Worm (Caenorhabditis elegans): Measurements from ENCODE around the gene Y1B5A.1.
A peak's percentile ranks its signal among the peaks of the same experiment; 100 is the strongest.

Y1B5A.1 gene

DNA sequence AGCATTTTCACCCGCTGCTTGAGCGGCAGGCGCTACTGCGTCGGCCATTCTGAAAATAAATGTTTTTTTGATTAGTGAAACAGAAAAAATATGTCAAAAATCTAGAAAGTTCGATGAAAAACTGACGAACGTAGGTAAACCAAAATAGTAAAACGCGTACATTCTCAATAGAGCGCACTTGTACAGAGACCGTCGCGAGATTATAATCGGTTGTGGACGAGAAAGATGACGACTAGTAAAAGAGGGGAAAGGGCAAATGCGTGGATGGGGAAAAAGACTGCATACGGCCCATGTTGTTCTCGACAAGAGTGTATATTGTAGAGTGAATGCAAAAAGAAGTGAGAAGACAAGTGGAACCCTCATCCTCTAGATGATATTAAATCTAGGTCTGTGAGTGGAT lies 15.1 kb downstream of the Y1B5A.1 start, which contains the start of gene C36B7.6:
TSS of gene C36B7.6 (minus strand) at position 49 of the 400 bp plus-strand sequence.
- TF ChIP-seq tbp1 (GFP tag; optimal IDR thresholded peaks at IDR 0.05), result no peak
- TF ChIP-seq nhr-80 (tag; optimal IDR thresholded peaks at IDR 0.05), result peak; percentile 58
- no peak for TF ChIP-seq tlf-1 (GFP tag; optimal IDR thresholded peaks at IDR 0.05)
- TF ChIP-seq lin-26 (GFP tag; IDR thresholded peaks at IDR 0.05), result no peak
- TF ChIP-seq unc-62 (GFP tag; optimal IDR thresholded peaks at IDR 0.05), result no peak
- TF ChIP-seq attf-5 (GFP tag; optimal IDR thresholded peaks at IDR 0.05), result peak; percentile 27

DNA sequence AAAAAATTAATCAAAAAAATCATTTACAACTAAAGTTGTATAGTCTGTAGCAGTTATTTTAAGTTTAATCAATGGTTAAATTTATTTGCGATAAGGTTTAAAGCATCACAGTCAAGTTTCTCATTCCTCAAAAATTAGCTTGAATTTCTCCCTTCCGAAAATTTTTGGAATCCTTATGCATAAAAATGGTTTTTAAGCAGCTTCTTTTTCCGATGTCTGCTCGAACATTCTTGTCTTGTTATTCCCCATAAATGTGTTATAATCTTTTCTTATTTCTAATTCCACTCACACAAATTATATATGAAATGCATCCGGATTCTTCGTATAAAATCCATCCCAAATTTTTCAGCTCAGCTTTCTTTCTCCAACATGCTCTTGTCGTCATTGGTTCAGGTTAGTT lies 16.3 kb downstream of the Y1B5A.1 start, which contains the start of gene C36B7.3:
TSS of gene C36B7.3 (plus strand) at position 301 of the 400 bp plus-strand sequence.
- no peak for TF ChIP-seq dpl-1 (GFP tag; optimal IDR thresholded peaks at IDR 0.05)
- TF ChIP-seq ceh-58 (GFP tag; IDR thresholded peaks at IDR 0.05), result no peak
- no peak for TF ChIP-seq efl-1 (GFP tag; optimal IDR thresholded peaks at IDR 0.05)
- no peak for TF ChIP-seq pbrm-1 (GFP tag; IDR thresholded peaks at IDR 0.05)
- no peak for TF ChIP-seq Y95B8A.8 (GFP tag; IDR thresholded peaks at IDR 0.05)
- TF ChIP-seq madf-3 (GFP tag; IDR thresholded peaks at IDR 0.05), result no peak
- no peak for TF ChIP-seq F33H1.4 (GFP tag; IDR thresholded peaks at IDR 0.05)

DNA sequence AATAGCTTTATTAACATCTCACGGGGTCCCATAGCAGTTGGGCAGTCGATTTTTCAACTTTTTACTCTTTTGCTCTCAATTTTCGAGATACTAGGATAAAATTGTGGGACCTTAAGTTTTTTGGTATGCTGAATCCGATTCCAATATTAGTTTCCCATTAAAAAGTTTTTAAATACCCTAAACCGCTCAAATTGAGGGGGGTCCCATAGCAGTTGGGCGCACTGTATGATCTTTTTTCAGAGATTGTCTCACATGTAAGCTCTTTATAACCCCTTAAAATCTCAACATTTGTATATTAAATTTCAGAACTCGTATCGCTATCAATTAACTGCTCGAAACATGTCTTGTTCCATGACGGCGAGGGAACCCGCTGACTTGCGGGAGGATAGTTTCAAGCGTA lies 20.9 kb downstream of the Y1B5A.1 start, which contains the start of gene C36B7.2:
TSS of gene C36B7.2 (plus strand) at position 301 of the 400 bp plus-strand sequence.
- TF ChIP-seq ceh-79 (tag; optimal IDR thresholded peaks at IDR 0.05) (no peak), cebp-1 (GFP tag; IDR thresholded peaks at IDR 0.05) (no peak), cebp-1 (tag; optimal IDR thresholded peaks at IDR 0.05) (no peak), rcor-1 (GFP tag; IDR thresholded peaks at IDR 0.05) (no peak), nfya-2 (GFP tag; IDR thresholded peaks at IDR 0.05) (no peak), madf-3 (GFP tag; IDR thresholded peaks at IDR 0.05) (no peak), F57A8.1 (GFP tag; optimal IDR thresholded peaks at IDR 0.05) (no peak), ceh-100 (GFP tag; IDR thresholded peaks at IDR 0.05) (no peak)

DNA sequence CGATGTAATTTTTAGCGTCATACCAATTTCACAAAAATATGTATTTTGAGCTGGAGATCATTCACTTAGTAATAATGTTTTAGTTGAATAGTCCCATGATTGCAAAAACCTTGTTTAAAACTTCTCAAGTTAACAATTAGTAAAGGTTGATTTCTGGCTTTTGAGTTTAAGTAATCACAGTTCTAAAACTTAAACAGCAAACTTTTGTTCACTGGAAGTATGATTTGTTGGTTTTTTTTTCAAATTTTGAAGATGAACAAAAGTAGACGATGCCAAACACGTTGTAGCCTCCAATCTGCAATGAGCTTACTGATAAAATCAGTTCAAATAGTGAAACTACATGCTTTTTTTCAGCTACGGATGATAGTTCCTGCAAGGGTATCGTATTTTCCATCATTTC lies 27.4 kb downstream of the Y1B5A.1 start, which contains the start of gene C36B7.1:
TSS of gene C36B7.1 (plus strand) at position 301 of the 400 bp plus-strand sequence.
- TF ChIP-seq lsy-27 (tag; optimal IDR thresholded peaks at IDR 0.05; ENCODE audit: borderline replicate concordance, insufficient read depth), result no peak
- no peak for TF ChIP-seq Y53G8AR.9 (GFP tag; conservative IDR thresholded peaks at IDR 0.05)
- TF ChIP-seq nhr-27 (tag; optimal IDR thresholded peaks at IDR 0.05), result no peak
- TF ChIP-seq D2030.7 (GFP tag; IDR thresholded peaks at IDR 0.05), result no peak
- TF ChIP-seq F57C9.4 (tag; optimal IDR thresholded peaks at IDR 0.05), result no peak
- no peak for TF ChIP-seq B0336.3 (GFP tag; IDR thresholded peaks at IDR 0.05)
- TF ChIP-seq snpc-3.4 (tag; optimal IDR thresholded peaks at IDR 0.05), result no peak
- no peak for TF ChIP-seq F23B12.7 (tag; optimal IDR thresholded peaks at IDR 0.05; ENCODE audit: insufficient read depth)
- TF ChIP-seq snpc-4 (GFP tag; optimal IDR thresholded peaks at IDR 0.05), result no peak
- no peak for TF ChIP-seq snpc-4 (tag; optimal IDR thresholded peaks at IDR 0.05)
- TF ChIP-seq attf-3 (GFP tag; conservative IDR thresholded peaks at IDR 0.05), result no peak
- no peak for TF ChIP-seq tlf-1 (GFP tag; optimal IDR thresholded peaks at IDR 0.05)
- no peak for TF ChIP-seq lsl-1 (GFP tag; optimal IDR thresholded peaks at IDR 0.05)
- TF ChIP-seq pbrm-1 (GFP tag; IDR thresholded peaks at IDR 0.05), result no peak
- no peak for TF ChIP-seq C17E4.6 (GFP tag; IDR thresholded peaks at IDR 0.05)
- TF ChIP-seq lin-54 (GFP tag; optimal IDR thresholded peaks at IDR 0.05), result no peak
